Worm (Caenorhabditis elegans) whole organism, young adult: ENCODE results near the gene R193.6.

ENCODE experiments used
- B0336.3 ChIP-seq: fragments of 200-800 bp; sonication (Bioruptor generic); IDR thresholded peaks from 2 replicates; pipeline ENCODE4 v1.3.6; 2022; ENCODE audit warnings: missing genetic modification characterization, missing compliant biosample characterization
- F22D6.2 ChIP-seq: sonication (generic microtip); optimal IDR thresholded peaks from 2 replicates; lab custom pipeline; 2016; ENCODE audit warnings: mild to moderate bottlenecking, missing genetic modification characterization, missing compliant biosample characterization
- F23B12.7 ChIP-seq: sonication (generic microtip); optimal IDR thresholded peaks from 2 replicates; lab custom pipeline; 2017; ENCODE audit warnings: missing genetic modification characterization, mild to moderate bottlenecking, missing compliant biosample characterization, antibody characterized with exemption, moderate library complexity; ENCODE audit not compliant: insufficient read depth
- F33H1.4 ChIP-seq: fragments of 200-800 bp; sonication (Bioruptor generic); IDR thresholded peaks from 2 replicates; pipeline ENCODE4 v1.3.6; 2022; ENCODE audit warnings: missing genetic modification reagents, missing genetic modification characterization, missing compliant biosample characterization
- F52B5.7 ChIP-seq: sonication (generic microtip); optimal IDR thresholded peaks from 2 replicates; lab custom pipeline; 2016; ENCODE audit warnings: mild to moderate bottlenecking, missing genetic modification characterization, missing compliant biosample characterization
- F57C9.4 ChIP-seq: sonication (generic microtip); optimal IDR thresholded peaks from 2 replicates; lab custom pipeline; 2017; ENCODE audit warnings: mild to moderate bottlenecking, missing genetic modification characterization, missing compliant biosample characterization
- T07F8.4 ChIP-seq: sonication (generic microtip); optimal IDR thresholded peaks from 2 replicates; lab custom pipeline; 2016; ENCODE audit warnings: mild to moderate bottlenecking, missing genetic modification characterization, moderate library complexity, missing compliant biosample characterization
- ZK185.1 ChIP-seq: sonication (generic microtip); optimal IDR thresholded peaks from 2 replicates; lab custom pipeline; 2016; ENCODE audit warnings: mild to moderate bottlenecking, missing genetic modification characterization, missing compliant biosample characterization; ENCODE audit not compliant: poor library complexity, severe bottlenecking
- akir-1 ChIP-seq: fragments of 200-800 bp; sonication (Bioruptor generic); optimal IDR thresholded peaks from 2 replicates; lab custom pipeline; 2018; ENCODE audit warnings: mild to moderate bottlenecking, missing genetic modification characterization, moderate library complexity, missing compliant biosample characterization
- attf-3 ChIP-seq: fragments of 200-800 bp; sonication (Bioruptor generic); conservative IDR thresholded peaks from 2 replicates; pipeline ENCODE4 v1.3.6; 2022; ENCODE audit warnings: missing genetic modification reagents, missing genetic modification characterization, missing compliant biosample characterization
- attf-5 ChIP-seq: fragments of 200-800 bp; sonication (Bioruptor generic); optimal IDR thresholded peaks from 2 replicates; lab custom pipeline; 2018; ENCODE audit warnings: mild to moderate bottlenecking, missing genetic modification characterization, missing compliant biosample characterization
- attf-6 ChIP-seq: fragments of 200-800 bp; sonication (Bioruptor generic); IDR thresholded peaks from 2 replicates; pipeline ENCODE4 v1.3.6; 2022; ENCODE audit warnings: missing genetic modification reagents, missing genetic modification characterization, missing compliant biosample characterization
- bed-1 ChIP-seq: fragments of 200-800 bp; sonication (Bioruptor generic); IDR thresholded peaks from 2 replicates; pipeline ENCODE4 v1.3.6; 2022; ENCODE audit warnings: missing genetic modification reagents, missing genetic modification characterization, missing compliant biosample characterization
- ceh-27 ChIP-seq: fragments of 200-800 bp; sonication (Bioruptor generic); optimal IDR thresholded peaks from 2 replicates; lab custom pipeline; 2018; ENCODE audit warnings: mild to moderate bottlenecking, missing genetic modification characterization, moderate library complexity, missing compliant biosample characterization
- ceh-91 ChIP-seq: fragments of 200-800 bp; sonication (Bioruptor generic); IDR thresholded peaks from 2 replicates; pipeline ENCODE4 v1.3.6; 2022; ENCODE audit warnings: missing genetic modification reagents, missing genetic modification characterization, missing compliant biosample characterization
- dpff-1 ChIP-seq: sonication (generic microtip); optimal IDR thresholded peaks from 2 replicates; lab custom pipeline; 2017; ENCODE audit warnings: mild to moderate bottlenecking, missing genetic modification characterization, missing compliant biosample characterization
- egl-44 ChIP-seq: fragments of 200-800 bp; sonication (Bioruptor generic); IDR thresholded peaks from 2 replicates; pipeline ENCODE4 v1.3.6; 2022; ENCODE audit warnings: missing genetic modification reagents, missing genetic modification characterization, missing compliant biosample characterization
- egrh-3 ChIP-seq: fragments of 200-800 bp; sonication (Bioruptor generic); IDR thresholded peaks from 2 replicates; pipeline ENCODE4 v1.3.6; 2022; ENCODE audit warnings: missing genetic modification reagents, missing genetic modification characterization, missing compliant biosample characterization
- ets-4 ChIP-seq: fragments of 200-800 bp; sonication (Bioruptor generic); optimal IDR thresholded peaks from 2 replicates; lab custom pipeline; 2018; ENCODE audit warnings: mild to moderate bottlenecking, missing genetic modification characterization, missing compliant biosample characterization
- let-607 ChIP-seq, 2 experiments: fragments of 200-800 bp in 1 of 2; sonication (Bioruptor generic) in 1 of 2; sonication (generic microtip) in 1 of 2; optimal IDR thresholded peaks; 2 replicates each; lab custom pipeline; 2016 to 2018; ENCODE audit warnings: mild to moderate bottlenecking in 2 of 2, missing compliant biosample characterization in 2 of 2, missing genetic modification characterization in 2 of 2, moderate library complexity in 2 of 2, missing genotype in 1 of 2
- lin-54 ChIP-seq: fragments of 200-800 bp; sonication (Bioruptor generic); optimal IDR thresholded peaks from 2 replicates; lab custom pipeline; 2018; ENCODE audit warnings: mild to moderate bottlenecking, missing genetic modification characterization, missing compliant biosample characterization
- mel-28 ChIP-seq: sonication (generic microtip); optimal IDR thresholded peaks from 2 replicates; lab custom pipeline; 2016; ENCODE audit warnings: borderline replicate concordance, mild to moderate bottlenecking, missing genetic modification characterization, missing compliant biosample characterization
- nfyb-1 ChIP-seq: fragments of 200-800 bp; sonication (Bioruptor generic); IDR thresholded peaks from 2 replicates; pipeline ENCODE4 v1.3.6; 2022; ENCODE audit warnings: missing genetic modification reagents, missing genetic modification characterization, missing compliant biosample characterization
- nhr-90 ChIP-seq: sonication (generic microtip); optimal IDR thresholded peaks from 2 replicates; lab custom pipeline; 2016; ENCODE audit warnings: missing genotype, mild to moderate bottlenecking, missing genetic modification characterization, missing compliant biosample characterization
- pha-4 ChIP-seq: fragments of 150-350 bp; sonication (generic microtip); optimal IDR thresholded peaks from 2 replicates; lab custom pipeline; 2014; ENCODE audit warnings: missing biosample characterization, missing genetic modification reagents, missing genetic modification characterization
- rec-8 ChIP-seq, 2 experiments: sonication (generic microtip); optimal IDR thresholded peaks; 2 replicates each; lab custom pipeline; 2016; ENCODE audit warnings: mild to moderate bottlenecking in 2 of 2, missing genetic modification characterization in 2 of 2, missing genetic modification reagents in 2 of 2, missing genotype in 2 of 2, missing biosample characterization in 1 of 2, missing compliant biosample characterization in 1 of 2, moderate library complexity in 1 of 2
- repo-1 ChIP-seq: sonication (generic microtip); optimal IDR thresholded peaks from 2 replicates; lab custom pipeline; 2017; ENCODE audit warnings: mild to moderate bottlenecking, missing genetic modification characterization, missing compliant biosample characterization
- sea-2 ChIP-seq: fragments of 200-800 bp; sonication (Bioruptor generic); IDR thresholded peaks from 2 replicates; pipeline ENCODE4 v1.3.6; 2022; ENCODE audit warnings: missing genetic modification characterization, missing compliant biosample characterization
- tbx-9 ChIP-seq: sonication (generic microtip); optimal IDR thresholded peaks from 2 replicates; lab custom pipeline; 2016; ENCODE audit warnings: borderline replicate concordance, missing genetic modification characterization, inconsistent platforms, missing compliant biosample characterization
- unc-130 ChIP-seq: sonication (generic microtip); optimal IDR thresholded peaks from 2 replicates; lab custom pipeline; 2016; ENCODE audit warnings: missing genetic modification reagents, missing genetic modification characterization, missing compliant biosample characterization
- zfh-2 ChIP-seq: fragments of 200-800 bp; sonication (Bioruptor generic); conservative IDR thresholded peaks from 2 replicates; pipeline ENCODE4 v1.3.6; 2022; ENCODE audit warnings: missing genetic modification reagents, missing genetic modification characterization, missing compliant biosample characterization
- ztf-26 ChIP-seq: sonication (generic microtip); optimal IDR thresholded peaks from 2 replicates; lab custom pipeline; 2017; ENCODE audit warnings: missing genetic modification characterization, missing compliant biosample characterization
- ztf-28 ChIP-seq: fragments of 200-800 bp; sonication (Bioruptor generic); IDR thresholded peaks from 2 replicates; pipeline ENCODE4 v1.3.6; 2022; ENCODE audit warnings: missing genetic modification reagents, missing genetic modification characterization, missing compliant biosample characterization
- ztf-3 ChIP-seq: fragments of 200-800 bp; sonication (Bioruptor generic); optimal IDR thresholded peaks from 2 replicates; lab custom pipeline; 2018; ENCODE audit warnings: mild to moderate bottlenecking, missing genetic modification characterization, missing compliant biosample characterization
- ztf-6 ChIP-seq: fragments of 200-800 bp; sonication (Bioruptor generic); IDR thresholded peaks from 2 replicates; pipeline ENCODE4 v1.3.6; 2022; ENCODE audit warnings: missing genetic modification reagents, missing genetic modification characterization, missing compliant biosample characterization

Gene R193.6

ce11 chrX:1179984-1180383, 31.4 kb downstream of the R193.6 start, which contains the start of gene hot-8:
hot-8 (plus strand) TSS chrX:1180284.
- TF ChIP-seq unc-130 (GFP tag; lab: Kevin White, UChicago) (no peak), ZK185.1 (tag; lab: Kevin White, UChicago) (no peak), ztf-6 (GFP tag; lab: Robert Waterston, UW) (no peak), mel-28 (tag; lab: Kevin White, UChicago) (no peak), lin-54 (no peak), F33H1.4 (GFP tag; lab: Robert Waterston, UW) (no peak), F52B5.7 (tag; lab: Kevin White, UChicago) (no peak), egl-44 (no peak), egrh-3 (GFP tag; lab: Robert Waterston, UW) (no peak), rec-8 (tag; optimal IDR thresholded peaks at IDR 0.05; lab: Kevin White, UChicago) (no peak)

ce11 chrX:1181271-1181958, 32.8 kb downstream of the R193.6 start:
- TF ChIP-seq ztf-3, result no peak
- TF ChIP-seq zfh-2 (GFP tag; lab: Robert Waterston, UW), result peak; percentile 55; the same call in 1 of the 2 replicates

- TF ChIP-seq B0336.3 (GFP tag; lab: Robert Waterston, UW), result no peak
- no peak for TF ChIP-seq ceh-27 (GFP tag; lab: Kevin White, UChicago)
- no peak for TF ChIP-seq attf-5 (GFP tag; lab: Kevin White, UChicago)
- TF ChIP-seq pha-4 (tag; lab: Kevin White, UChicago), result no peak
- no peak for TF ChIP-seq T07F8.4 (tag; lab: Kevin White, UChicago)
- no peak for TF ChIP-seq dpff-1 (tag; lab: Kevin White, UChicago)
These were observed 34.7 kb downstream of the R193.6 start for ce11 chrX:1183258-1183657.

ce11 chrX:1183985-1184384, 35.4 kb downstream of the R193.6 start:
- TF ChIP-seq bed-1 (GFP tag; lab: Robert Waterston, UW) (no peak), let-607 (tag; optimal IDR thresholded peaks at IDR 0.05; lab: Kevin White, UChicago) (no peak), attf-6 (no peak), repo-1 (tag; lab: Kevin White, UChicago) (no peak), F57C9.4 (tag; lab: Kevin White, UChicago) (no peak), F23B12.7 (tag; lab: Kevin White, UChicago) (no peak), akir-1 (no peak), nhr-90 (no peak), tbx-9 (no peak)
- TF ChIP-seq, all 124 proteins: peak for 0

- TF ChIP-seq ceh-91 (GFP tag; lab: Robert Waterston, UW) (no peak), ceh-27 (GFP tag; lab: Kevin White, UChicago) (peak; percentile 85), sea-2 (no peak)
These were observed 36.9 kb downstream of the R193.6 start for ce11 chrX:1185474-1185873.

ce11 chrX:1191582-1191981, 43.0 kb downstream of the R193.6 start, which contains the start of gene T13G4.4:
T13G4.4 (minus strand) TSS chrX:1191678.
- TF ChIP-seq attf-3 (GFP tag; lab: Robert Waterston, UW) (no peak), F23B12.7 (tag; lab: Kevin White, UChicago) (no peak), ceh-27 (GFP tag; lab: Kevin White, UChicago) (no peak), ztf-26 (tag; lab: Kevin White, UChicago) (no peak), ztf-28 (GFP tag; lab: Robert Waterston, UW) (no peak), F22D6.2 (no peak), nfyb-1 (GFP tag; lab: Robert Waterston, UW) (no peak), ets-4 (GFP tag; lab: Kevin White, UChicago) (no peak)
